Worm (Caenorhabditis elegans): Measurements from ENCODE around the gene Y116A8C.29.

- no peak for TF ChIP-seq mxl-3 (GFP tag; optimal IDR thresholded peaks at IDR 0.05)
- TF ChIP-seq nhr-28 (tag; optimal IDR thresholded peaks at IDR 0.05) = no peak
- no peak for TF ChIP-seq ctbp-1 (GFP tag; IDR thresholded peaks at IDR 0.05)
- TF ChIP-seq lim-7 (GFP tag; IDR thresholded peaks at IDR 0.05) = no peak
Observed at ce11 chrIV:17045691-17046090, 48.1 kb upstream of the Y116A8C.29 start, which contains the start of gene clec-195.

Data from whole organism, L4 larva.